Worm (Caenorhabditis elegans) whole organism, L4 larva: Measurements from ENCODE around the gene srv-3.

Source experiments
- Y48G9A.11 ChIP-seq: fragments of 200-800 bp; sonication (Bioruptor generic); IDR thresholded peaks from 2 replicates; pipeline ENCODE4 v1.3.6; 2022; ENCODE audit warnings: missing genetic modification reagents, missing genetic modification characterization, missing compliant biosample characterization
- Y75B8A.6 ChIP-seq: fragments of 200-800 bp; sonication (Bioruptor generic); IDR thresholded peaks from 2 replicates; pipeline ENCODE4 v1.3.6; 2022; ENCODE audit warnings: missing genetic modification reagents, missing genetic modification characterization, missing compliant biosample characterization
- aha-1 ChIP-seq: fragments of 150-350 bp; peaks from one replicate; lab custom pipeline; 2014; ENCODE audit warnings: missing biosample characterization, missing genetic modification characterization
- ceh-28 ChIP-seq: fragments of 150-350 bp; optimal IDR thresholded peaks from 2 replicates; lab custom pipeline; 2014; ENCODE audit warnings: missing biosample characterization, missing genetic modification reagents, missing genetic modification characterization
- ctbp-1 ChIP-seq: fragments of 200-800 bp; sonication (Bioruptor generic); IDR thresholded peaks from 2 replicates; pipeline ENCODE4 v1.3.6; 2022; ENCODE audit warnings: missing genetic modification reagents, missing genetic modification characterization, missing compliant biosample characterization
- daf-16 ChIP-seq, 3 experiments: sonication (generic microtip); optimal IDR thresholded peaks; 2 replicates each; lab custom pipeline; 2016 to 2017; ENCODE audit warnings: missing genetic modification characterization in 3 of 3, missing genetic modification reagents in 3 of 3, mild to moderate bottlenecking in 2 of 3, missing compliant biosample characterization in 2 of 3, missing biosample characterization in 1 of 3, moderate library complexity in 1 of 3
- dmd-6 ChIP-seq: fragments of 200-800 bp; sonication (Bioruptor generic); IDR thresholded peaks from 2 replicates; pipeline ENCODE4 v1.3.6; 2022; ENCODE audit warnings: missing genetic modification reagents, missing genetic modification characterization, missing compliant biosample characterization
- duxl-1 ChIP-seq: sonication (generic microtip); optimal IDR thresholded peaks from 2 replicates; lab custom pipeline; 2016; ENCODE audit warnings: mild to moderate bottlenecking, missing genetic modification characterization, moderate library complexity, missing compliant biosample characterization; ENCODE audit not compliant: poor library complexity
- dve-1 ChIP-seq: sonication (generic microtip); optimal IDR thresholded peaks from 2 replicates; lab custom pipeline; 2017; ENCODE audit warnings: antibody characterized with exemption, mild to moderate bottlenecking, missing genetic modification characterization, missing compliant biosample characterization; ENCODE audit not compliant: insufficient read depth
- egl-43 ChIP-seq: fragments of 200-800 bp; sonication (Bioruptor generic); IDR thresholded peaks from 2 replicates; pipeline ENCODE4 v1.3.6; 2022; ENCODE audit warnings: missing genetic modification reagents, missing genetic modification characterization, missing compliant biosample characterization
- hlh-11 ChIP-seq: fragments of 200-800 bp; sonication (Bioruptor generic); optimal IDR thresholded peaks from 2 replicates; lab custom pipeline; 2018; ENCODE audit warnings: mild to moderate bottlenecking, missing genetic modification characterization, missing compliant biosample characterization
- hlh-30 ChIP-seq: sonication (generic microtip); optimal IDR thresholded peaks from 2 replicates; lab custom pipeline; 2017; ENCODE audit warnings: antibody characterized with exemption, mild to moderate bottlenecking, missing genetic modification characterization, missing compliant biosample characterization; ENCODE audit not compliant: insufficient read depth
- hmg-1.1 ChIP-seq: fragments of 200-800 bp; sonication (Bioruptor generic); IDR thresholded peaks from 2 replicates; pipeline ENCODE4 v1.3.6; 2022; ENCODE audit warnings: missing genetic modification reagents, missing genetic modification characterization, missing compliant biosample characterization
- lim-7 ChIP-seq: fragments of 200-800 bp; sonication (Bioruptor generic); IDR thresholded peaks from 2 replicates; pipeline ENCODE4 v1.3.6; 2022; ENCODE audit warnings: missing genetic modification characterization, missing compliant biosample characterization
- lin-13 ChIP-seq: fragments of 150-350 bp; optimal IDR thresholded peaks from 2 replicates; lab custom pipeline; 2014; ENCODE audit warnings: missing biosample characterization, missing genetic modification reagents, missing genetic modification characterization
- lsy-2 ChIP-seq, 2 experiments: fragments of 150-350 bp in 1 of 2; sonication (generic microtip) in 1 of 2; optimal IDR thresholded peaks; 2 replicates each; lab custom pipeline; 2014 to 2017; ENCODE audit warnings: missing biosample characterization in 2 of 2, missing genetic modification characterization in 2 of 2
- mes-2 ChIP-seq: sonication (generic microtip); optimal IDR thresholded peaks from 2 replicates; lab custom pipeline; 2016; ENCODE audit warnings: missing genotype, mild to moderate bottlenecking, missing genetic modification characterization, missing compliant biosample characterization; ENCODE audit not compliant: poor library complexity, severe bottlenecking
- mxl-2 ChIP-seq: fragments of 200-800 bp; sonication (Bioruptor generic); conservative IDR thresholded peaks from 2 replicates; pipeline ENCODE4 v1.3.6; 2022; ENCODE audit warnings: missing genetic modification reagents, missing genetic modification characterization, missing compliant biosample characterization
- nhr-11 ChIP-seq: fragments of 150-350 bp; optimal IDR thresholded peaks from 2 replicates; lab custom pipeline; 2014; ENCODE audit warnings: missing biosample characterization, missing genetic modification characterization
- nhr-111 ChIP-seq: fragments of 200-800 bp; sonication (Bioruptor generic); optimal IDR thresholded peaks from 2 replicates; lab custom pipeline; 2018; ENCODE audit warnings: mild to moderate bottlenecking, missing genetic modification characterization, missing compliant biosample characterization
- nhr-25 ChIP-seq: sonication (generic microtip); optimal IDR thresholded peaks from 2 replicates; lab custom pipeline; 2017; ENCODE audit warnings: missing genetic modification characterization, mild to moderate bottlenecking, missing compliant biosample characterization, antibody characterized with exemption, moderate library complexity, borderline replicate concordance; ENCODE audit not compliant: insufficient read depth
- nhr-28 ChIP-seq: fragments of 150-350 bp; optimal IDR thresholded peaks from 2 replicates; lab custom pipeline; 2014; ENCODE audit warnings: missing biosample characterization, missing genetic modification characterization
- pqm-1 ChIP-seq: sonication (generic microtip); optimal IDR thresholded peaks from 2 replicates; lab custom pipeline; 2017; ENCODE audit warnings: missing biosample characterization, missing genetic modification characterization
- rbr-2 ChIP-seq: sonication (generic microtip); optimal IDR thresholded peaks from 2 replicates; lab custom pipeline; 2016; ENCODE audit warnings: missing genotype, missing genetic modification characterization, missing compliant biosample characterization
- set-16 ChIP-seq: fragments of 200-800 bp; sonication (Bioruptor generic); IDR thresholded peaks from 2 replicates; pipeline ENCODE4 v1.3.6; 2022; ENCODE audit warnings: missing genetic modification reagents, missing genetic modification characterization, missing compliant biosample characterization
- spr-1 ChIP-seq: sonication (generic microtip); optimal IDR thresholded peaks from 2 replicates; lab custom pipeline; 2016; ENCODE audit warnings: mild to moderate bottlenecking, missing genetic modification characterization, missing compliant biosample characterization
- unc-62 ChIP-seq, 3 experiments: fragments of 150-350 bp in 1 of 3; sonication (generic microtip); optimal IDR thresholded peaks in 2 of 3; peaks in 1 of 3; 1 replicate in 1 of 3; 2 replicates in 2 of 3; lab custom pipeline; 2014 to 2017; ENCODE audit warnings: missing biosample characterization in 3 of 3, missing genetic modification characterization in 3 of 3, missing genetic modification reagents in 3 of 3, missing genotype in 1 of 3
- zfp-3 ChIP-seq: fragments of 200-800 bp; sonication (Bioruptor generic); conservative IDR thresholded peaks from 2 replicates; pipeline ENCODE4 v1.3.6; 2022; ENCODE audit warnings: missing genetic modification reagents, missing genetic modification characterization, missing compliant biosample characterization

The srv-3 gene

ce11 chrV:19697348-19698172 lies 11.2 kb downstream of the srv-3 start, which contains the start of the genes Y43F8C.13 and ani-3:
Gene Y43F8C.13, minus strand, starts transcription at chrV:19697398.
Gene ani-3, plus strand, starts transcription at chrV:19697732.
- TF ChIP-seq daf-16 (GFP tag; optimal IDR thresholded peaks at IDR 0.05; lab: Kevin White, UChicago) (no peak), daf-16 (tag; optimal IDR thresholded peaks at IDR 0.05; lab: Kevin White, UChicago) (peak; percentile 33), hlh-30 (tag; lab: Kevin White, UChicago) (peak; percentile 5), dve-1 (tag; lab: Kevin White, UChicago) (peak; percentile 61), duxl-1 (no peak), lsy-2 (tag; optimal IDR thresholded peaks at IDR 0.05; lab: Kevin White, UChicago) (peak in 1 of 2 experiments; percentile 23), set-16 (GFP tag; lab: Robert Waterston, UW) (peak; percentile 75), aha-1 (peak; percentile 39), egl-43 (GFP tag; lab: Robert Waterston, UW) (no peak), ceh-28 (tag; lab: Kevin White, UChicago) (peak; percentile 24), nhr-28 (peak; percentile 57), hlh-11 (tag; lab: Kevin White, UChicago) (peak; percentile 28), zfp-3 (GFP tag; lab: Robert Waterston, UW) (no peak), pqm-1 (tag; lab: Kevin White, UChicago) (peak; percentile 88), dmd-6 (GFP tag; lab: Robert Waterston, UW) (peak; percentile 43; the same call in 1 of the 2 replicates), lin-13 (GFP tag; lab: Kevin White, UChicago) (peak; percentile 17), mxl-2 (GFP tag; lab: Robert Waterston, UW) (no peak)
- TF ChIP-seq, all 104 proteins: peak for 12

ce11 chrV:19691954-19692353 lies 16.8 kb downstream of the srv-3 start:
- TF ChIP-seq lim-7 (no peak), ctbp-1 (no peak), nhr-25 (tag; lab: Kevin White, UChicago) (no peak), ceh-28 (tag; lab: Kevin White, UChicago) (peak; percentile 74)
- TF ChIP-seq, all 104 proteins: peak for 1

ce11 chrV:19691271-19691886 lies 17.4 kb downstream of the srv-3 start:
- TF ChIP-seq hlh-30 (tag; lab: Kevin White, UChicago) (no peak), ceh-28 (tag; lab: Kevin White, UChicago) (peak; percentile 88)

ce11 chrV:19674543-19674942 lies 34.2 kb downstream of the srv-3 start, which contains the start of gene mrp-7:
Gene mrp-7, plus strand, starts transcription at chrV:19674843.
- TF ChIP-seq nhr-11 (tag; lab: Kevin White, UChicago), result no peak
- TF ChIP-seq hmg-1.1, result no peak
- TF ChIP-seq Y48G9A.11 (GFP tag; lab: Robert Waterston, UW), result no peak
- TF ChIP-seq Y75B8A.6 (GFP tag; lab: Robert Waterston, UW), result no peak
- no peak for TF ChIP-seq rbr-2 (tag; lab: Kevin White, UChicago)

ce11 chrV:19673298-19673903 lies 35.3 kb downstream of the srv-3 start:
- TF ChIP-seq mes-2 (peak; percentile 11), ceh-28 (tag; lab: Kevin White, UChicago) (no peak), unc-62 (GFP tag; optimal IDR thresholded peaks at IDR 0.05 in 1 of 2; lab: Kevin White, UChicago) (peak in 1 of 2 experiments; percentile 72), unc-62 (tag; optimal IDR thresholded peaks at IDR 0.05; lab: Kevin White, UChicago) (no peak), pqm-1 (tag; lab: Kevin White, UChicago) (peak; percentile 32), nhr-111 (GFP tag; lab: Kevin White, UChicago) (no peak), spr-1 (no peak)
